Fruit fly (Drosophila melanogaster) Kc167 (cell line): ENCODE results near the gene CG15563.

ENCODE experiments used
- Myc ChIP-seq: fragments of >200 bp; optimal IDR thresholded peaks from 2 replicates; lab custom pipeline; 2017; ENCODE audit warnings: missing external identifiers
- Sin3A ChIP-seq: fragments of >200 bp; optimal IDR thresholded peaks from 2 replicates; lab custom pipeline; 2018; ENCODE audit warnings: missing external identifiers
- h ChIP-seq: fragments of >200 bp; optimal IDR thresholded peaks from 3 replicates; lab custom pipeline; 2018; ENCODE audit warnings: missing external identifiers
- psq ChIP-seq: fragments of >200 bp; optimal IDR thresholded peaks from 2 replicates; lab custom pipeline; 2017; ENCODE audit warnings: missing external identifiers
- ttk ChIP-seq: sonication (Bioruptor generic); optimal IDR thresholded peaks from 2 replicates; lab custom pipeline; 2017; ENCODE audit warnings: missing external identifiers

- TF ChIP-seq psq (no peak), Myc (lab: Kevin White, UChicago) (no peak), Sin3A (lab: Kevin White, UChicago) (no peak), ttk (lab: Kevin White, UChicago) (no peak), h (lab: Kevin White, UChicago) (no peak)
Observed at dm6 chr3R:31215830-31216229, 16.3 kb downstream of the CG15563 start, which contains the start of gene CG15561.
